Worm (Caenorhabditis elegans) whole organism, L4 larva: ENCODE results near the gene ZC13.10.

Source experiments
- F10B5.3 ChIP-seq: sonication (generic microtip); optimal IDR thresholded peaks from 2 replicates; lab custom pipeline; 2016; ENCODE audit warnings: mild to moderate bottlenecking, missing genetic modification characterization, missing compliant biosample characterization
- F26F4.8 ChIP-seq: fragments of 200-800 bp; sonication (Bioruptor generic); conservative IDR thresholded peaks from 2 replicates; pipeline ENCODE4 v1.3.6; 2022; ENCODE audit warnings: missing genetic modification characterization, missing compliant biosample characterization
- F49E8.2 ChIP-seq: sonication (generic microtip); optimal IDR thresholded peaks from 2 replicates; lab custom pipeline; 2016; ENCODE audit warnings: missing compliant biosample characterization, mild to moderate bottlenecking, missing genetic modification characterization, borderline replicate concordance
- T20F7.1 ChIP-seq: fragments of 200-800 bp; sonication (Bioruptor generic); optimal IDR thresholded peaks from 2 replicates; lab custom pipeline; 2018; ENCODE audit warnings: mild to moderate bottlenecking, missing genetic modification characterization, missing compliant biosample characterization
- Y105C5A.15 ChIP-seq: fragments of 200-800 bp; sonication (Bioruptor generic); IDR thresholded peaks from 2 replicates; pipeline ENCODE4 v1.3.6; 2022; ENCODE audit warnings: missing genetic modification characterization, missing compliant biosample characterization
- ZK337.2 ChIP-seq: fragments of 200-800 bp; sonication (Bioruptor generic); IDR thresholded peaks from 2 replicates; pipeline ENCODE4 v1.3.6; 2022; ENCODE audit warnings: missing genetic modification reagents, missing genetic modification characterization, missing compliant biosample characterization
- aha-1 ChIP-seq: fragments of 150-350 bp; peaks from one replicate; lab custom pipeline; 2014; ENCODE audit warnings: missing biosample characterization, missing genetic modification characterization
- attf-4 ChIP-seq: sonication (generic microtip); optimal IDR thresholded peaks from 3 replicates; lab custom pipeline; 2017; ENCODE audit warnings: missing biosample characterization, missing genetic modification characterization
- ceh-20 ChIP-seq: fragments of 200-800 bp; sonication (Bioruptor generic); IDR thresholded peaks from 2 replicates; pipeline ENCODE4 v1.3.6; 2022; ENCODE audit warnings: missing genetic modification reagents, missing genetic modification characterization, missing compliant biosample characterization
- ceh-28 ChIP-seq: fragments of 150-350 bp; optimal IDR thresholded peaks from 2 replicates; lab custom pipeline; 2014; ENCODE audit warnings: missing biosample characterization, missing genetic modification reagents, missing genetic modification characterization
- ceh-44 ChIP-seq: fragments of 200-800 bp; sonication (Bioruptor generic); IDR thresholded peaks from 2 replicates; pipeline ENCODE4 v1.3.6; 2022; ENCODE audit warnings: missing genetic modification reagents, missing genetic modification characterization, missing compliant biosample characterization
- ceh-62 ChIP-seq: sonication (generic microtip); optimal IDR thresholded peaks from 2 replicates; lab custom pipeline; 2017; ENCODE audit warnings: missing biosample characterization, missing genetic modification characterization
- ceh-82 ChIP-seq: sonication (generic microtip); optimal IDR thresholded peaks from 2 replicates; lab custom pipeline; 2017; ENCODE audit warnings: missing biosample characterization, missing genetic modification characterization
- ces-1 ChIP-seq: fragments of 150-350 bp; sonication (generic microtip); optimal IDR thresholded peaks from 4 replicates; lab custom pipeline; 2014; ENCODE audit warnings: missing biosample characterization, missing genetic modification reagents, missing genetic modification characterization
- cey-2 ChIP-seq: sonication (generic microtip); optimal IDR thresholded peaks from 3 replicates; lab custom pipeline; 2017; ENCODE audit warnings: missing genetic modification characterization, mild to moderate bottlenecking, missing compliant biosample characterization, antibody characterized with exemption, borderline replicate concordance; ENCODE audit not compliant: insufficient read depth
- daf-12 ChIP-seq: fragments of 150-350 bp; optimal IDR thresholded peaks from 2 replicates; lab custom pipeline; 2014; ENCODE audit warnings: missing biosample characterization, missing genetic modification reagents, missing genetic modification characterization
- daf-16 ChIP-seq, 3 experiments: sonication (generic microtip); optimal IDR thresholded peaks; 2 replicates each; lab custom pipeline; 2016 to 2017; ENCODE audit warnings: missing genetic modification characterization in 3 of 3, missing genetic modification reagents in 3 of 3, mild to moderate bottlenecking in 2 of 3, missing compliant biosample characterization in 2 of 3, missing biosample characterization in 1 of 3, moderate library complexity in 1 of 3
- duxl-1 ChIP-seq: sonication (generic microtip); optimal IDR thresholded peaks from 2 replicates; lab custom pipeline; 2016; ENCODE audit warnings: mild to moderate bottlenecking, missing genetic modification characterization, moderate library complexity, missing compliant biosample characterization; ENCODE audit not compliant: poor library complexity
- egl-27 ChIP-seq: sonication (generic microtip); optimal IDR thresholded peaks from 3 replicates; lab custom pipeline; 2017; ENCODE audit warnings: missing biosample characterization, missing genetic modification reagents, missing genetic modification characterization
- fkh-10 ChIP-seq: fragments of 150-350 bp; optimal IDR thresholded peaks from 2 replicates; lab custom pipeline; 2014; ENCODE audit warnings: missing biosample characterization, missing genetic modification reagents, missing genetic modification characterization
- fos-1 ChIP-seq: fragments of 150-350 bp; optimal IDR thresholded peaks from 2 replicates; lab custom pipeline; 2014; ENCODE audit warnings: missing biosample characterization, missing genetic modification characterization
- gei-8 ChIP-seq: fragments of 200-800 bp; sonication (Bioruptor generic); optimal IDR thresholded peaks from 2 replicates; lab custom pipeline; 2018; ENCODE audit warnings: mild to moderate bottlenecking, missing genetic modification characterization, missing compliant biosample characterization
- hif-1 ChIP-seq, 2 experiments: sonication (generic microtip); optimal IDR thresholded peaks; 2 replicates each; lab custom pipeline; 2016 to 2017; ENCODE audit warnings: missing compliant biosample characterization in 2 of 2, missing genetic modification characterization in 2 of 2, missing genetic modification reagents in 2 of 2, missing genotype in 2 of 2, mild to moderate bottlenecking in 1 of 2
- hlh-11 ChIP-seq: fragments of 200-800 bp; sonication (Bioruptor generic); optimal IDR thresholded peaks from 2 replicates; lab custom pipeline; 2018; ENCODE audit warnings: mild to moderate bottlenecking, missing genetic modification characterization, missing compliant biosample characterization
- hmg-1.1 ChIP-seq: fragments of 200-800 bp; sonication (Bioruptor generic); IDR thresholded peaks from 2 replicates; pipeline ENCODE4 v1.3.6; 2022; ENCODE audit warnings: missing genetic modification reagents, missing genetic modification characterization, missing compliant biosample characterization
- lin-13 ChIP-seq: fragments of 150-350 bp; optimal IDR thresholded peaks from 2 replicates; lab custom pipeline; 2014; ENCODE audit warnings: missing biosample characterization, missing genetic modification reagents, missing genetic modification characterization
- lin-29 ChIP-seq: fragments of 200-800 bp; sonication (Bioruptor generic); IDR thresholded peaks from 2 replicates; pipeline ENCODE4 v1.3.6; 2022; ENCODE audit warnings: missing genetic modification reagents, missing genetic modification characterization, missing compliant biosample characterization
- lin-38 ChIP-seq: fragments of 200-800 bp; sonication (Bioruptor generic); IDR thresholded peaks from 2 replicates; pipeline ENCODE4 v1.3.6; 2022; ENCODE audit warnings: missing genetic modification reagents, missing genetic modification characterization, missing compliant biosample characterization
- mes-2 ChIP-seq: sonication (generic microtip); optimal IDR thresholded peaks from 2 replicates; lab custom pipeline; 2016; ENCODE audit warnings: missing genotype, mild to moderate bottlenecking, missing genetic modification characterization, missing compliant biosample characterization; ENCODE audit not compliant: poor library complexity, severe bottlenecking
- nhr-10 ChIP-seq: fragments of 150-350 bp; optimal IDR thresholded peaks from 2 replicates; lab custom pipeline; 2014; ENCODE audit warnings: missing biosample characterization, missing genetic modification characterization
- nhr-11 ChIP-seq: fragments of 150-350 bp; optimal IDR thresholded peaks from 2 replicates; lab custom pipeline; 2014; ENCODE audit warnings: missing biosample characterization, missing genetic modification characterization
- nhr-42 ChIP-seq: fragments of 200-800 bp; sonication (Bioruptor generic); IDR thresholded peaks from 2 replicates; pipeline ENCODE4 v1.3.6; 2022; ENCODE audit warnings: missing genetic modification characterization, missing compliant biosample characterization
- nhr-76 ChIP-seq: fragments of 150-350 bp; optimal IDR thresholded peaks from 2 replicates; lab custom pipeline; 2014; ENCODE audit warnings: missing biosample characterization, missing genetic modification characterization
- pha-4 ChIP-seq, 2 experiments: fragments of 150-350 bp in 1 of 2; fragments of 200-800 bp in 1 of 2; sonication (Bioruptor generic) in 1 of 2; IDR thresholded peaks in 1 of 2; optimal IDR thresholded peaks in 1 of 2; 2 replicates each; pipeline versions ENCODE4 v1.3.6 to Lab custom; 2014 to 2022; ENCODE audit warnings: missing genetic modification characterization in 2 of 2, missing genetic modification reagents in 2 of 2, missing biosample characterization in 1 of 2, missing compliant biosample characterization in 1 of 2
- saeg-2 ChIP-seq: fragments of 200-800 bp; sonication (Bioruptor generic); IDR thresholded peaks from 2 replicates; pipeline ENCODE4 v1.3.6; 2022; ENCODE audit warnings: missing genetic modification reagents, missing genetic modification characterization, missing compliant biosample characterization
- sdz-12 ChIP-seq: fragments of 200-800 bp; sonication (Bioruptor generic); optimal IDR thresholded peaks from 2 replicates; lab custom pipeline; 2018; ENCODE audit warnings: mild to moderate bottlenecking, missing genetic modification characterization, missing compliant biosample characterization
- tag-97 ChIP-seq: fragments of 200-800 bp; sonication (Bioruptor generic); IDR thresholded peaks from 2 replicates; pipeline ENCODE4 v1.3.6; 2022; ENCODE audit warnings: missing genetic modification characterization, missing compliant biosample characterization
- unc-130 ChIP-seq: sonication (generic microtip); optimal IDR thresholded peaks from 2 replicates; lab custom pipeline; 2016; ENCODE audit warnings: missing genetic modification reagents, missing genetic modification characterization, missing compliant biosample characterization
- unc-62 ChIP-seq, 3 experiments: fragments of 150-350 bp in 1 of 3; sonication (generic microtip); optimal IDR thresholded peaks in 2 of 3; peaks in 1 of 3; 1 replicate in 1 of 3; 2 replicates in 2 of 3; lab custom pipeline; 2014 to 2017; ENCODE audit warnings: missing biosample characterization in 3 of 3, missing genetic modification characterization in 3 of 3, missing genetic modification reagents in 3 of 3, missing genotype in 1 of 3
- zag-1 ChIP-seq: fragments of 150-350 bp; optimal IDR thresholded peaks from 2 replicates; lab custom pipeline; 2014; ENCODE audit warnings: missing biosample characterization, missing genetic modification characterization
- zfp-3 ChIP-seq: fragments of 200-800 bp; sonication (Bioruptor generic); conservative IDR thresholded peaks from 2 replicates; pipeline ENCODE4 v1.3.6; 2022; ENCODE audit warnings: missing genetic modification reagents, missing genetic modification characterization, missing compliant biosample characterization
- zip-11 ChIP-seq: fragments of 200-800 bp; sonication (Bioruptor generic); IDR thresholded peaks from 2 replicates; pipeline ENCODE4 v1.3.6; 2022; ENCODE audit warnings: missing genetic modification characterization, missing compliant biosample characterization
- ztf-7 ChIP-seq: fragments of 150-350 bp; optimal IDR thresholded peaks from 2 replicates; lab custom pipeline; 2014; ENCODE audit warnings: missing biosample characterization, missing genetic modification characterization

ZC13.10 gene

DNA sequence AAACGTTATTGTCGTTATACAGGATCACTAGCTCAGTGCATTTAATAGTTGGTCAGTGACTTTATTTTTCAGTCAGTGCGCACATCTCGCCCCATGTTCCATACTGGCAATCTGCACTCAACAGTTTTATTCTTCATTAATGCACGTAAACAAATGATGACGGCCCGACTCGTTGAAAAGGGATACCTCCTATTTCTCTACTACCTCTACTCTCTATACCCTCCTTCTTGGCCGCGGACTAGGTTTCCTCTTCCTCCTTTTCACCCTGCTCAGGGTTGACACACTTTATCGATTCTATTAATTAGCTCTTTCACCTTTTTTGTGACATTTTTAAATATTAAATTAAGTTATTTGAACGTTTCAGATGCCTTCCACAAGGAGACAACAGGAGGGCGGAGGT is 13.1 kb upstream of the ZC13.10 start, which contains the start of gene sel-12 (continued):
- TF ChIP-seq sdz-12 (GFP tag; lab: Kevin White, UChicago) (no peak), ces-1 (no peak), attf-4 (tag; lab: Kevin White, UChicago) (no peak)

DNA sequence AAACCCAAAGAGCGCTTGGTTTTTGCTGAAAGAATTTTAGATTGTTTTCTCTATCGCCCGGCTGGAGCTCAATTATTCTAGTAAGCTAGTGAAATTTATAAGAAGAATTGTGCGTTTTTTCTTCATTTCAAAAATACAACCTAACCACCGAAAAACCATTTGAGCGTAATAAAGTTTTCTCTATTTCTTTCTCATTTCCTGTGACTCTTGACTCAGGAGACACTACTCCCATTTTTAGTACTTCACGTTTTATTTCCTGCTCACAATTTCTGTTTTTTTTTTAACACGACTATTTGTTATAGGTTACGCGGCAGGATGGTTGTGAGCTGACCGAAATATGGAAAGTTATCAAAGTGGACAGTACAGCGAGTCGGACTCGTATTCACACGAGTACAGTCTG is 10.6 kb upstream of the ZC13.10 start, which contains the start of gene F35H12.6:
Gene F35H12.6, plus strand, starts transcription at position 301 of the 400 bp plus-strand sequence.
- no peak for TF ChIP-seq egl-27 (tag; lab: Kevin White, UChicago)
- no peak for TF ChIP-seq hif-1 (tag; optimal IDR thresholded peaks at IDR 0.05; lab: Kevin White, UChicago)
- TF ChIP-seq zip-11 (GFP tag; lab: Robert Waterston, UW) = no peak
- TF ChIP-seq ceh-20 (GFP tag; lab: Robert Waterston, UW) = no peak
- TF ChIP-seq cey-2 (tag; lab: Kevin White, UChicago) = no peak
- no peak for TF ChIP-seq F10B5.3 (tag; lab: Kevin White, UChicago)
- TF ChIP-seq pha-4 (GFP tag; IDR thresholded peaks at IDR 0.05; lab: Robert Waterston, UW) = no peak
- TF ChIP-seq pha-4 (tag; optimal IDR thresholded peaks at IDR 0.05; lab: Kevin White, UChicago) = no peak
- no peak for TF ChIP-seq ceh-44 (GFP tag; lab: Robert Waterston, UW)
- TF ChIP-seq Y105C5A.15 (GFP tag; lab: Robert Waterston, UW) = no peak
- TF ChIP-seq aha-1 (tag; lab: Kevin White, UChicago) = no peak
- TF ChIP-seq T20F7.1 (GFP tag; lab: Kevin White, UChicago) = no peak
- no peak for TF ChIP-seq lin-38 (GFP tag; lab: Robert Waterston, UW)
- no peak for TF ChIP-seq daf-12 (tag; lab: Kevin White, UChicago)
- no peak for TF ChIP-seq ceh-28 (tag; lab: Kevin White, UChicago)
- TF ChIP-seq nhr-76 (tag; lab: Kevin White, UChicago) = no peak
- TF ChIP-seq fkh-10 (GFP tag; lab: Kevin White, UChicago) = no peak

DNA sequence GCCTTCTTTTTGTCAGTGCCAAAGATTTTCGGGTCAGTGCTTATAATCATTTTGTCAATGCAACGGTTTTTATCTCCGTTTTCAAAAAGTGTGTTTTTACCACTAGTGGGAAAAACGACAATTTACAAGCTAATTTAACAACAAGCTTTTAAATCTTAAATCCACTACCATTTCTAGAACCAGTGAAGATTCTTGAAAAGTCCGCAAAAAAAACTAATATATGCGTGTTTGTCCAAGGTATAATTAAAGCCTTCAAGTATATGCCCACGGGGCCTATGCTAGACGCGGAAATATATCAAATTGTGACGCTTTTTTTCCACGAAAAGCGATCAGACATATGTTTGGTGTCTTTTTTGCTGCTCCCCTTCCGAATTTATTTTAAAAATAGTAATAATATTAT is 10.2 kb upstream of the ZC13.10 start:
- TF ChIP-seq unc-62 (GFP tag; optimal IDR thresholded peaks at IDR 0.05 in 1 of 2; lab: Kevin White, UChicago) = peak in 1 of 2 experiments; percentile 95
- TF ChIP-seq unc-62 (tag; optimal IDR thresholded peaks at IDR 0.05; lab: Kevin White, UChicago) = no peak
- TF ChIP-seq ceh-82 = no peak
- TF ChIP-seq, all 104 proteins: peak for 1

- TF ChIP-seq Y105C5A.15 (GFP tag; lab: Robert Waterston, UW) (no peak), T20F7.1 (GFP tag; lab: Kevin White, UChicago) (no peak), ceh-62 (no peak), F10B5.3 (tag; lab: Kevin White, UChicago) (no peak), unc-130 (GFP tag; lab: Kevin White, UChicago) (no peak), mes-2 (tag; lab: Kevin White, UChicago) (no peak), zag-1 (tag; lab: Kevin White, UChicago) (no peak), lin-29 (no peak), nhr-10 (tag; lab: Kevin White, UChicago) (no peak), zfp-3 (GFP tag; lab: Robert Waterston, UW) (no peak), F26F4.8 (GFP tag; lab: Robert Waterston, UW) (no peak), ZK337.2 (GFP tag; lab: Robert Waterston, UW) (no peak), duxl-1 (tag; lab: Kevin White, UChicago) (no peak), fos-1 (tag; lab: Kevin White, UChicago) (no peak), nhr-42 (GFP tag; lab: Robert Waterston, UW) (no peak), nhr-11 (tag; lab: Kevin White, UChicago) (no peak), ceh-28 (tag; lab: Kevin White, UChicago) (no peak), lin-13 (GFP tag; lab: Kevin White, UChicago) (no peak), hlh-11 (tag; lab: Kevin White, UChicago) (no peak), saeg-2 (GFP tag; lab: Robert Waterston, UW) (no peak), hmg-1.1 (GFP tag; lab: Robert Waterston, UW) (0 out of 2 replicates have a peak, but pooled peaks have one; percentile 32), fkh-10 (GFP tag; lab: Kevin White, UChicago) (peak; percentile 19), lin-38 (GFP tag; lab: Robert Waterston, UW) (no peak), gei-8 (GFP tag; lab: Kevin White, UChicago) (no peak), F49E8.2 (tag; lab: Kevin White, UChicago) (no peak), tag-97 (no peak), unc-62 (GFP tag; optimal IDR thresholded peaks at IDR 0.05 in 1 of 2; lab: Kevin White, UChicago) (no peak), unc-62 (tag; optimal IDR thresholded peaks at IDR 0.05; lab: Kevin White, UChicago) (no peak), ztf-7 (no peak), sdz-12 (GFP tag; lab: Kevin White, UChicago) (no peak), daf-16 (GFP tag; optimal IDR thresholded peaks at IDR 0.05; lab: Kevin White, UChicago) (no peak), daf-16 (tag; optimal IDR thresholded peaks at IDR 0.05; lab: Kevin White, UChicago) (no peak)
Observed at ce11 chrX:910337-910736, 7.9 kb upstream of the ZC13.10 start.
